Fruit fly (Drosophila melanogaster) whole organism: ENCODE data around the gene Sdic2.

Experiments
- CG8478 ChIP-seq: fragments of >200 bp; optimal IDR thresholded peaks from 2 replicates; lab custom pipeline; 2018; ENCODE audit warnings: inconsistent platforms
- Dll ChIP-seq: fragments of >200 bp; optimal IDR thresholded peaks from 2 replicates; lab custom pipeline; 2017
- EcR ChIP-seq, 2 experiments: fragments of >200 bp; optimal IDR thresholded peaks; 2 replicates each; lab custom pipeline; 2017; ENCODE audit warnings: missing biosample characterization in 2 of 2, missing genetic modification characterization in 2 of 2, missing genetic modification reagents in 2 of 2
- pan ChIP-seq: fragments of >200 bp; optimal IDR thresholded peaks from 2 replicates; lab custom pipeline; 2017
- psq ChIP-seq: fragments of >200 bp; optimal IDR thresholded peaks from 2 replicates; lab custom pipeline; 2017
- usp ChIP-seq: fragments of >200 bp; optimal IDR thresholded peaks from 2 replicates; lab custom pipeline; 2017; ENCODE audit warnings: missing biosample characterization, missing genetic modification characterization, mixed read lengths

DNA sequence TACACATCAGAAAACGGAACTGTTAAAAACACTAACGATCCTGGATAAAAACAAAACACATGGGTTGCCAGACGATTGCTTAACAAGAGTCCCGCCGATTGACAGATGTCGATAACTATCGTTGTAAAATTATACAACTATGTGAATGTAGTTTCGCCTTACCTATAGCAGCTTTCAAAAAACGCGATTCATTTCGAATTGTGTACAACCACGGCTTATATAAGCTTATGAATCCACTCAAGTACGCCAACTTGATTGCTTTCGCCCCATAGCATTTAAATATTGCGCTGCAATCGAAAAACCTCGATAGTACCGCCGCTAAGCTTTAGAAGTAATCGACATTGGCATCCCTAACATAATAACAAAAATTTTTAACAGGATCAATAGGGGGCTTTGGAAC lies 16.4 kb downstream of the Sdic2 start, which contains the start of the genes CG9581 and CG9578:
- TF ChIP-seq usp (GFP tag; lab: Kevin White, UChicago) (no peak), psq (lab: Kevin White, UChicago) (no peak), CG8478 (lab: Kevin White, UChicago) (no peak), EcR (GFP tag; optimal IDR thresholded peaks at IDR 0.05; lab: Kevin White, UChicago) (no peak), pan (lab: Kevin White, UChicago) (no peak), Dll (lab: Kevin White, UChicago) (no peak)
